Worm (Caenorhabditis elegans) whole organism, L3 larva: ENCODE data around the gene mab-21.

Source experiments
- ZK546.5 ChIP-seq: sonication (generic microtip); optimal IDR thresholded peaks from 2 replicates; lab custom pipeline; 2017; ENCODE audit warnings: missing biosample characterization, missing genetic modification characterization
- ama-1 ChIP-seq: fragments of 150-350 bp; optimal IDR thresholded peaks from 2 replicates; lab custom pipeline; 2018
- daf-12 ChIP-seq: fragments of 150-350 bp; optimal IDR thresholded peaks from 2 replicates; lab custom pipeline; 2014; ENCODE audit warnings: missing biosample characterization, missing genetic modification reagents, missing genetic modification characterization
- egl-5 ChIP-seq: fragments of 150-350 bp; optimal IDR thresholded peaks from 2 replicates; lab custom pipeline; 2017; ENCODE audit warnings: missing biosample characterization, missing genetic modification reagents, missing genetic modification characterization, inconsistent platforms
- elt-1 ChIP-seq: fragments of 150-350 bp; optimal IDR thresholded peaks from 2 replicates; lab custom pipeline; 2014; ENCODE audit warnings: missing biosample characterization, missing genetic modification characterization
- elt-2 ChIP-seq: sonication (generic microtip); optimal IDR thresholded peaks from 2 replicates; lab custom pipeline; 2016; ENCODE audit warnings: missing genetic modification reagents, mild to moderate bottlenecking, missing genetic modification characterization, missing compliant biosample characterization
- fkh-10 ChIP-seq: sonication (generic microtip); optimal IDR thresholded peaks from 2 replicates; lab custom pipeline; 2017; ENCODE audit warnings: missing biosample characterization, missing genetic modification reagents, missing genetic modification characterization
- fos-1 ChIP-seq: fragments of 150-350 bp; optimal IDR thresholded peaks from 2 replicates; lab custom pipeline; 2014; ENCODE audit warnings: missing biosample characterization, missing genetic modification characterization
- hmg-11 ChIP-seq: sonication (generic microtip); optimal IDR thresholded peaks from 2 replicates; lab custom pipeline; 2016; ENCODE audit warnings: missing genetic modification characterization, missing compliant biosample characterization
- jun-1 ChIP-seq: fragments of 150-350 bp; optimal IDR thresholded peaks from 2 replicates; lab custom pipeline; 2014; ENCODE audit warnings: missing biosample characterization, missing genetic modification reagents, missing genetic modification characterization
- lin-15B ChIP-seq: fragments of 150-350 bp; optimal IDR thresholded peaks from 2 replicates; lab custom pipeline; 2014; ENCODE audit warnings: missing biosample characterization, missing genetic modification characterization
- lin-39 ChIP-seq: fragments of 150-350 bp; optimal IDR thresholded peaks from 2 replicates; lab custom pipeline; 2018; ENCODE audit warnings: missing biosample characterization, missing genetic modification reagents, missing genetic modification characterization
- lsy-12 ChIP-seq: sonication (generic microtip); optimal IDR thresholded peaks from 2 replicates; lab custom pipeline; 2016; ENCODE audit warnings: mild to moderate bottlenecking, missing genetic modification characterization, missing compliant biosample characterization
- nfya-1 ChIP-seq: sonication (generic microtip); optimal IDR thresholded peaks from 2 replicates; lab custom pipeline; 2017; ENCODE audit warnings: missing genetic modification characterization, mild to moderate bottlenecking, missing compliant biosample characterization, antibody characterized with exemption, moderate library complexity; ENCODE audit not compliant: insufficient read depth
- nhr-12 ChIP-seq: fragments of 150-350 bp; optimal IDR thresholded peaks from 2 replicates; lab custom pipeline; 2014; ENCODE audit warnings: missing biosample characterization, missing genetic modification characterization
- nhr-23 ChIP-seq: fragments of 150-350 bp; optimal IDR thresholded peaks from 2 replicates; lab custom pipeline; 2014; ENCODE audit warnings: missing biosample characterization, missing genetic modification reagents, missing genetic modification characterization
- nhr-25 ChIP-seq: sonication (generic microtip); optimal IDR thresholded peaks from 2 replicates; lab custom pipeline; 2017; ENCODE audit warnings: missing biosample characterization, missing genetic modification characterization
- nhr-28 ChIP-seq: fragments of 150-350 bp; optimal IDR thresholded peaks from 2 replicates; lab custom pipeline; 2014; ENCODE audit warnings: missing biosample characterization, missing genetic modification characterization
- nhr-67 ChIP-seq: fragments of 150-350 bp; optimal IDR thresholded peaks from 2 replicates; lab custom pipeline; 2014; ENCODE audit warnings: missing biosample characterization, missing genetic modification characterization
- nhr-77 ChIP-seq: fragments of 150-350 bp; optimal IDR thresholded peaks from 2 replicates; lab custom pipeline; 2014; ENCODE audit warnings: missing biosample characterization, missing genetic modification characterization
- pha-4 ChIP-seq: fragments of 150-350 bp; optimal IDR thresholded peaks from 2 replicates; lab custom pipeline; 2014; ENCODE audit warnings: missing biosample characterization, missing genetic modification reagents, missing genetic modification characterization
- pqm-1 ChIP-seq: fragments of 150-350 bp; optimal IDR thresholded peaks from 2 replicates; lab custom pipeline; 2017; ENCODE audit warnings: missing biosample characterization, missing genetic modification characterization, inconsistent platforms
- sea-2 ChIP-seq: fragments of 150-350 bp; sonication (generic microtip); optimal IDR thresholded peaks from 4 replicates; lab custom pipeline; 2014; ENCODE audit warnings: missing biosample characterization, missing genetic modification reagents, missing genetic modification characterization
- skn-1 ChIP-seq: fragments of 150-350 bp; optimal IDR thresholded peaks from 2 replicates; lab custom pipeline; 2014; ENCODE audit warnings: missing biosample characterization, missing genetic modification characterization
- snpc-4 ChIP-seq: fragments of 150-350 bp; optimal IDR thresholded peaks from 2 replicates; lab custom pipeline; 2014; ENCODE audit warnings: missing biosample characterization, missing genetic modification characterization
- tbx-2 ChIP-seq: sonication (generic microtip); optimal IDR thresholded peaks from 2 replicates; lab custom pipeline; 2016; ENCODE audit warnings: mild to moderate bottlenecking, missing genetic modification characterization, missing compliant biosample characterization
- unc-39 ChIP-seq: sonication (generic microtip); optimal IDR thresholded peaks from 4 replicates; lab custom pipeline; 2017; ENCODE audit warnings: missing biosample characterization, missing genetic modification characterization
- ztf-11 ChIP-seq: fragments of 150-350 bp; optimal IDR thresholded peaks from 2 replicates; lab custom pipeline; 2014; ENCODE audit warnings: missing biosample characterization, missing genetic modification characterization
- ztf-4 ChIP-seq: fragments of 150-350 bp; optimal IDR thresholded peaks from 2 replicates; lab custom pipeline; 2014; ENCODE audit warnings: missing biosample characterization, missing genetic modification characterization

The mab-21 gene

DNA sequence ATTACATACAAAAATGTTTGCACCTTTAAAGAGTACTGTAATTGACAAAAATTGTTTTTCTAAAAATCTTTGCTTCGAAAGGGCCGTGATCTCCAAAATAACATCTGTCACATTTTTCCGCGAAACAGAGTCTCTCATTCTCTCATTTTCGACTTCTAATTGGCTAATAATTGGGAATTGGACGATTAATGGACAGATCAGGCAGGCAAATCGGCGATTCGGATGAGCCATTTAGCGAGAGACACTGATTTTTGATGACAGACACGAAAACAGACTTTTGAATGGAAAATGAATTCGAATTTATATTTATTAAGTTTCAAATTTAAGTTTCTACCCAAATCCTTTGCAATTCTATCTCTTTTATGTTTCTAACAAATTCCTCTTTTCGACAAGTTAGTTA is 3.3 kb downstream of the mab-21 start:
- TF ChIP-seq nhr-12 (tag; lab: Kevin White, UChicago) (no peak), egl-5 (tag; lab: Kevin White, UChicago) (peak; percentile 93)

DNA sequence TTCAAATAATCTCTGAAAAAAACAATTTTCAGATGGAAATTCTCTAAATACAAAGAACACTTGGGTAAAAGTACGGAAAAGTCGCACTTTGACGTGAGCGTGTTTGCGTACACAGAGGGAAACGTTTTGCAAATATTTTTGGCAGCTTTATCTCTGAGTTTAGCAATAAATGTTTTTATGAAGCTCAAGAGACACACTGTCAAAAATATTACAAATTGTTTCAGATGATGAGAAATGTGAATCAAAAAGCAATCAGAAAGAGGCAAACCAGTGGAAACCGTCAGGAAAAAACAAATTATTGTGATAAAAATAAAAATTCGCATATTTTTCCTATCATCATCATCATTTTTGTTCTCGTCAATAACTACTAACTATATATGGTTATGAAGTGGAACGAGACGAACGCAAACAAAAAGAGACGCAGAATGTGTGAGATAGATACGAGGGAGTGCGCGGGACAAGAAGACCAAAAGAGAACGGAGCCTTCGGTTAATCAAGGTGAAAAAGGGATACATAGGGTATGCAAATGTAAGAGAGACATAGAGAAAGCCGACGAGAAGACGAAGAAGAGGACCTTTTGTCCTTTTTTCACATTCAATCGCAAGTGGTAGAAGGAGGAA is 11.9 kb downstream of the mab-21 start, which contains the start of gene sel-2:
Gene sel-2 (minus strand): TSS at position 51 of the 620 bp plus-strand sequence.
- TF ChIP-seq hmg-11 (peak; percentile 61), ama-1 (no peak), ztf-11 (no peak), fos-1 (tag; lab: Kevin White, UChicago) (no peak), elt-1 (tag; lab: Kevin White, UChicago) (no peak), nhr-23 (tag; lab: Kevin White, UChicago) (no peak), lin-15B (tag; lab: Kevin White, UChicago) (peak; percentile 0), pqm-1 (no peak), daf-12 (tag; lab: Kevin White, UChicago) (no peak), nfya-1 (tag; lab: Kevin White, UChicago) (peak; percentile 36), elt-2 (no peak), nhr-25 (peak; percentile 39), pha-4 (tag; lab: Kevin White, UChicago) (peak; percentile 57), fkh-10 (GFP tag; lab: Kevin White, UChicago) (no peak), snpc-4 (peak; percentile 65)
- TF ChIP-seq, all 47 proteins: peak for 6

DNA sequence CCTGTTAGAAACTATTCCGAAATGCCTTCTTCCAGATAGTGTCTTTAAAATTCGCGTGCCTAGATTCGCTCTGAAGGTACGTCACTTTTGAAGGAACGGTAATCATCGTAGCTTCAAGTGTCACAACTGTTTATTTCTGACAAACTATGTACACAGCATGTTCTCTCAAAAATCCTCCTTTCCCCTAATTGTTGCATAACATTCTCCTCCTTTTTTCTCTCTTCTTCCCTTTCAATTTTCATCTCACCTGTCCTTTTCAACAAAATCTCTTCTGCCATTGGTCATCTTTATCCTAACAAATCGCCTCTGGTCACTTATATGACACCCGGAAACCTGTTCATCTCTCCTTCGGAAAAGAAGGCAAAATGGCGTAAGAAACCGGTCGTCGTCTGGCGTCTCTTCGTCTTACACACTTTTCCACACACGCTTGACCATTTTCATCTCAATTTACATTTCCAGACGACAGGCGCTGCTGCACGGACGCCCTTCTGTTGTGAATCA is 15.6 kb downstream of the mab-21 start, which contains the start of gene lips-3:
Gene lips-3 (plus strand): TSS at position 458 of the 501 bp plus-strand sequence.
- TF ChIP-seq nhr-77 (tag; lab: Kevin White, UChicago) (no peak), hmg-11 (no peak), ama-1 (no peak), nhr-25 (peak; percentile 77)

DNA sequence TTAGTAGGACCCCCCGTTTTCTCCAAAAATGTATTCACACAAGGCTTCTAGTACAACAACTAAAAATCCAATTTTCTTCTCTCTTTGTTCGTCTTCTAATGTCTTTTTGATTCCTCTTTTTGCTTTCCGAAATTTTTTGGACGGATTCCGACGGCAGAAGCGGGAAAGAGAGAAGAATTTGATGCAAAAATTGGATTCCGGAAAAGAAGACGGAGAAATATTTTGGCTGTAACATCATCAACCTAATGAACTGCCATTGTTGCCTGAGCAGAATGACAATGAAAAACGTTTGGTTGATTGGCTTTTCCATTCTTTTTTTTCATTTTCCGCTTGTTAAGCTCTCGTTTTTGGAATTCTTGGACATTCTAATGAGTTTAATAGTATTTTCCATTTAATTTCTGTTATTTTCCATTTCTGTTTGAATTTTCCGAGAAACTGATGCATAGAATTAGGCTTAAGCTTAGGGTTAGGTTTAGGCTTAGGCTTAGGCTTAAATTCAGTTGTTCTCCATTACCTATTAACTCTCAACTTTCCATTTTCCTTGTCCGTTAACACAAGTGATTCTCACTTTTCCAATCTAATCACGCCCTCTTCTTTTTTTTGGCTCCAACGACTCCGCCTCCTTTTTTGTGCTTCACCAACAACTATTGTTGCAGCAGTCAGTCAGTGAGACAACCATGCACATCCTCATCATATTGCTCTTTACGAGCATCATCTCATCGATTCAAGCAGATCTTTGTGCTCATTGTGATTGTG is 22.0 kb downstream of the mab-21 start, which contains the start of gene lron-5:
Gene lron-5 (plus strand): TSS at position 655 of the 756 bp plus-strand sequence.
- TF ChIP-seq lsy-12 (tag; lab: Kevin White, UChicago): no peak
- TF ChIP-seq fkh-10 (GFP tag; lab: Kevin White, UChicago): peak; percentile 60
- TF ChIP-seq pqm-1: no peak

DNA sequence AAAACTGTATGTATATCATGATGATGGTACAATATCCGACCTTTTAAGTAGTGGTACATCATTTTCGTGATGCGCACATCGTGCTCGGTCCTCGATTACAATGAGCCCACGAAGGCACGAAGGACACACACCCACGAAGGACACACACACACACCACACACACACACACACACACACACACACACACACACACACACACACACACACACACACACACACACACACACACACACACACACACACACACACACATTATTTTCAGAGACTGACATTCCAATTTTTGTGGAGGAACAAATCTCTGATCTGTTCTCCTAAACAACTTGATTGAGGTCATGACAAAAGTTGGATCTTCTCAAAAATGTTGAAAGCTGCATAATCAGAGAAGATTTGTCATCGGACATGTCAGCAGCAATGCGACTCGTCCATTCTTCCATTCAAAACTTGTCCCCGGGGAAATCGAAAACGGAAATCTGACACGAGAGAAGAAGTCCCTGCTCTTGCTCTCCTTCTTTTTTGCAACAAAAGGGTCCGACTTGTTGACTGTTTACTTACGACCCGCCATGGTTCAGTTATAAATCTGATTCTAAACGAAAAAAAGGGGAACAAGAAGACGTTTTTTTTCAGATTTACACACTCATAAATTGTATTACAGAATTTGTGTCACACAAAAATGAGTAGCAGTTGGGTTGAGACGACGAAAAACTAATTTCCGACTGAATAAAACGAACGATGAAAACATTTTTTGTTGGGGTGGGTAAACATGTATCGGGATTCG is 25.8 kb downstream of the mab-21 start:
- TF ChIP-seq sea-2 (GFP tag; lab: Kevin White, UChicago) (no peak), fkh-10 (GFP tag; lab: Kevin White, UChicago) (peak; percentile 93)

DNA sequence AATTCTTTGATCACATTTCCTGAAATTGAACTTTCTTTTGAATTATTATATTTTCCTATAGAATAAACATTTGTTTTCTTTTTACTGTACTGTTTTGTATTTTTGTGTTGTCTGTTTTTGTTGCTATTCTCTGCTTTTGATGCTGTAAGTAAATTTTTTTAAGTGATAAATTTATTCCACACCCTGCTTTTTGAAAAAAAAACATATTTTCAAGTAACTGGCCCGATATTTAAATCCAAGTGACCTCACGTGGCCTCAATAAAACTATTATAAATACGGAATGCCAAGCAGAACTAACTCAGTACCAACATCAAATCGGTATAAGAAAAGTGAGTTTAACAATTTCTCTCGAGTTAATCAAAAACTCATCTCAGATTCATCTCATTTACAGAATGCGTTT is 27.6 kb downstream of the mab-21 start, which contains the start of gene clec-151:
Gene clec-151 (plus strand): TSS at position 301 of the 400 bp plus-strand sequence.
- no peak for TF ChIP-seq pqm-1
- no peak for TF ChIP-seq nhr-28 (tag; lab: Kevin White, UChicago)
- TF ChIP-seq nhr-77 (tag; lab: Kevin White, UChicago): no peak
- TF ChIP-seq jun-1 (tag; lab: Kevin White, UChicago): no peak
- no peak for TF ChIP-seq lin-39 (tag; lab: Kevin White, UChicago)

DNA sequence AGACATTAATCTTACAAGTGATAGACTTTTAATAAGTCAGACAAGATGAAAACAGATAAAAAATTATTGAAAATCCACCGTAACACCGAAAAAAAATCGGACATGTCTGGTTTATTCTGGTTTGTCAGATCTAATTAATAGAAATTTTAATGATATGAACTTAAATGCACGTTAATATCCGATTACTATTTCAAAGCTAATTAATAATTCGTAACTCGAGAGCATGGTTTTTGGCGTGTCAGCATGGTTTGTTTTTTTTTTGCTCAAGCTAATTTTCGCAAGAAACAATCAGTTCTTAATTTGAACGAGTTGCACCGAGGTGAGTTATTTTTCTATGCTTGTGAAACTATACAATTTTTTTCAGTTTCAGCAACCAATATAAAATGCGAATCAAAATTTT is 34.4 kb downstream of the mab-21 start, which contains the start of gene clec-153:
Gene clec-153 (plus strand): TSS at position 301 of the 400 bp plus-strand sequence.
- TF ChIP-seq skn-1 (no peak), nhr-67 (no peak), tbx-2 (no peak), ztf-4 (tag; lab: Kevin White, UChicago) (no peak), nhr-77 (tag; lab: Kevin White, UChicago) (no peak), ZK546.5 (tag; lab: Kevin White, UChicago) (no peak), unc-39 (no peak)
- TF ChIP-seq, all 47 proteins: peak for 0
